ENCODE assay signal across 3 worm cellular contexts in genomic region chrIV:9378272-9378671, ce11.
TF ChIP-seq lines count a peak whose summit lies in the region.

Gene C10C5.4, plus strand, starts transcription at chrIV:9378552.

TF ChIP-seq in whole organism, L3 larva, 47 proteins besides CTCF, POLR2A, EP300 and RAD21:
- TF ChIP-seq elt-2 (tag; optimal IDR thresholded peaks at IDR 0.05; lab: Kevin White, UChicago): peak; percentile 42
- TF ChIP-seq fkh-2 (tag; optimal IDR thresholded peaks at IDR 0.05; lab: Kevin White, UChicago): no peak
- TF ChIP-seq aly-2 (tag; optimal IDR thresholded peaks at IDR 0.05; lab: Kevin White, UChicago): no peak
- TF ChIP-seq ama-1 (optimal IDR thresholded peaks at IDR 0.05; lab: Kevin White, UChicago): no peak

TF ChIP-seq in whole organism, L4 larva, 104 proteins besides CTCF, POLR2A, EP300 and RAD21:
- TF ChIP-seq dmd-6 (GFP tag; IDR thresholded peaks at IDR 0.05; lab: Robert Waterston, UW) (peak; percentile 79), daf-16 (GFP tag; optimal IDR thresholded peaks at IDR 0.05; lab: Kevin White, UChicago) (no peak), daf-16 (tag; optimal IDR thresholded peaks at IDR 0.05; lab: Kevin White, UChicago) (no peak), ZK337.2 (GFP tag; IDR thresholded peaks at IDR 0.05; lab: Robert Waterston, UW) (no peak), ztf-7 (tag; optimal IDR thresholded peaks at IDR 0.05; lab: Kevin White, UChicago) (no peak), lsy-2 (tag; optimal IDR thresholded peaks at IDR 0.05; lab: Kevin White, UChicago) (no peak), dve-1 (tag; optimal IDR thresholded peaks at IDR 0.05; lab: Kevin White, UChicago; ENCODE audit: insufficient read depth) (peak; percentile 68), nhr-102 (tag; optimal IDR thresholded peaks at IDR 0.05; lab: Kevin White, UChicago) (no peak), Y75B8A.6 (GFP tag; IDR thresholded peaks at IDR 0.05; lab: Robert Waterston, UW) (no peak), unc-62 (GFP tag; optimal IDR thresholded peaks at IDR 0.05 in 1 of 2; lab: Kevin White, UChicago) (peak in 1 of 2 experiments; percentile 38), unc-62 (tag; optimal IDR thresholded peaks at IDR 0.05; lab: Kevin White, UChicago) (no peak), nhr-48 (tag; optimal IDR thresholded peaks at IDR 0.05; lab: Kevin White, UChicago) (peak; percentile 34), hlh-11 (tag; optimal IDR thresholded peaks at IDR 0.05; lab: Kevin White, UChicago) (peak; percentile 15)

TF ChIP-seq in whole organism, young adult, 124 proteins besides CTCF, POLR2A, EP300 and RAD21:
- TF ChIP-seq let-607 (tag; optimal IDR thresholded peaks at IDR 0.05; lab: Kevin White, UChicago) (peak in 1 of 2 experiments; percentile 6), sdz-38 (tag; optimal IDR thresholded peaks at IDR 0.05; lab: Kevin White, UChicago) (no peak), pbrm-1 (GFP tag; IDR thresholded peaks at IDR 0.05; lab: Robert Waterston, UW) (no peak), K12H6.12 (tag; optimal IDR thresholded peaks at IDR 0.05; lab: Kevin White, UChicago) (no peak), bed-1 (GFP tag; IDR thresholded peaks at IDR 0.05; lab: Robert Waterston, UW) (no peak), Y53F4B.3 (GFP tag; IDR thresholded peaks at IDR 0.05; lab: Robert Waterston, UW) (no peak), nhr-80 (tag; optimal IDR thresholded peaks at IDR 0.05; lab: Kevin White, UChicago) (peak; percentile 76), B0336.3 (GFP tag; IDR thresholded peaks at IDR 0.05; lab: Robert Waterston, UW) (no peak)
